Worm (Caenorhabditis elegans) whole organism, L4 larva: ENCODE data around the gene cca-1.

Source experiments
- F10B5.3 ChIP-seq: sonication (generic microtip); optimal IDR thresholded peaks from 2 replicates; lab custom pipeline; 2016; ENCODE audit warnings: mild to moderate bottlenecking, missing genetic modification characterization, missing compliant biosample characterization
- F26F4.8 ChIP-seq: fragments of 200-800 bp; sonication (Bioruptor generic); conservative IDR thresholded peaks from 2 replicates; pipeline ENCODE4 v1.3.6; 2022; ENCODE audit warnings: missing genetic modification characterization, missing compliant biosample characterization
- F37D6.2 ChIP-seq: sonication (generic microtip); optimal IDR thresholded peaks from 2 replicates; lab custom pipeline; 2016; ENCODE audit warnings: mild to moderate bottlenecking, missing genetic modification characterization, missing compliant biosample characterization
- R02D3.7 ChIP-seq: fragments of 150-350 bp; sonication (generic microtip); optimal IDR thresholded peaks from 3 replicates; lab custom pipeline; 2014; ENCODE audit warnings: missing biosample characterization, missing genetic modification characterization
- T26A8.4 ChIP-seq: fragments of 200-800 bp; sonication (Bioruptor generic); IDR thresholded peaks from 2 replicates; pipeline ENCODE4 v1.3.6; 2022; ENCODE audit warnings: missing genetic modification characterization, missing compliant biosample characterization
- ZK546.5 ChIP-seq, 2 experiments: sonication (generic microtip); optimal IDR thresholded peaks; 2 replicates each; lab custom pipeline; 2017; ENCODE audit warnings: missing biosample characterization in 2 of 2, missing genetic modification characterization in 2 of 2
- aly-2 ChIP-seq: sonication (generic microtip); optimal IDR thresholded peaks from 2 replicates; lab custom pipeline; 2018; ENCODE audit warnings: missing biosample characterization, missing genetic modification characterization
- ama-1 ChIP-seq: fragments of 150-350 bp; optimal IDR thresholded peaks from 2 replicates; lab custom pipeline; 2014; ENCODE audit warnings: inconsistent platforms, mixed read lengths
- ceh-20 ChIP-seq: fragments of 200-800 bp; sonication (Bioruptor generic); IDR thresholded peaks from 2 replicates; pipeline ENCODE4 v1.3.6; 2022; ENCODE audit warnings: missing genetic modification reagents, missing genetic modification characterization, missing compliant biosample characterization
- ceh-32 ChIP-seq: sonication (generic microtip); optimal IDR thresholded peaks from 2 replicates; lab custom pipeline; 2016; ENCODE audit warnings: mild to moderate bottlenecking, missing genetic modification characterization, missing compliant biosample characterization; ENCODE audit not compliant: poor library complexity
- ceh-62 ChIP-seq: sonication (generic microtip); optimal IDR thresholded peaks from 2 replicates; lab custom pipeline; 2017; ENCODE audit warnings: missing biosample characterization, missing genetic modification characterization
- ceh-82 ChIP-seq: sonication (generic microtip); optimal IDR thresholded peaks from 2 replicates; lab custom pipeline; 2017; ENCODE audit warnings: missing biosample characterization, missing genetic modification characterization
- ces-1 ChIP-seq: fragments of 150-350 bp; sonication (generic microtip); optimal IDR thresholded peaks from 4 replicates; lab custom pipeline; 2014; ENCODE audit warnings: missing biosample characterization, missing genetic modification reagents, missing genetic modification characterization
- cey-2 ChIP-seq: sonication (generic microtip); optimal IDR thresholded peaks from 3 replicates; lab custom pipeline; 2017; ENCODE audit warnings: missing genetic modification characterization, mild to moderate bottlenecking, missing compliant biosample characterization, antibody characterized with exemption, borderline replicate concordance; ENCODE audit not compliant: insufficient read depth
- daf-12 ChIP-seq: fragments of 150-350 bp; optimal IDR thresholded peaks from 2 replicates; lab custom pipeline; 2014; ENCODE audit warnings: missing biosample characterization, missing genetic modification reagents, missing genetic modification characterization
- duxl-1 ChIP-seq: sonication (generic microtip); optimal IDR thresholded peaks from 2 replicates; lab custom pipeline; 2016; ENCODE audit warnings: mild to moderate bottlenecking, missing genetic modification characterization, moderate library complexity, missing compliant biosample characterization; ENCODE audit not compliant: poor library complexity
- fos-1 ChIP-seq: fragments of 150-350 bp; optimal IDR thresholded peaks from 2 replicates; lab custom pipeline; 2014; ENCODE audit warnings: missing biosample characterization, missing genetic modification characterization
- gei-8 ChIP-seq: fragments of 200-800 bp; sonication (Bioruptor generic); optimal IDR thresholded peaks from 2 replicates; lab custom pipeline; 2018; ENCODE audit warnings: mild to moderate bottlenecking, missing genetic modification characterization, missing compliant biosample characterization
- lim-7 ChIP-seq: fragments of 200-800 bp; sonication (Bioruptor generic); IDR thresholded peaks from 2 replicates; pipeline ENCODE4 v1.3.6; 2022; ENCODE audit warnings: missing genetic modification characterization, missing compliant biosample characterization
- lin-13 ChIP-seq: fragments of 150-350 bp; optimal IDR thresholded peaks from 2 replicates; lab custom pipeline; 2014; ENCODE audit warnings: missing biosample characterization, missing genetic modification reagents, missing genetic modification characterization
- lin-15B ChIP-seq: fragments of 150-350 bp; sonication (generic microtip); optimal IDR thresholded peaks from 3 replicates; lab custom pipeline; 2014; ENCODE audit warnings: missing biosample characterization, missing genetic modification characterization
- lin-38 ChIP-seq: fragments of 200-800 bp; sonication (Bioruptor generic); IDR thresholded peaks from 2 replicates; pipeline ENCODE4 v1.3.6; 2022; ENCODE audit warnings: missing genetic modification reagents, missing genetic modification characterization, missing compliant biosample characterization
- lin-39 ChIP-seq: fragments of 150-350 bp; optimal IDR thresholded peaks from 2 replicates; lab custom pipeline; 2014; ENCODE audit warnings: missing biosample characterization, missing genetic modification reagents, missing genetic modification characterization
- lsy-2 ChIP-seq, 2 experiments: fragments of 150-350 bp in 1 of 2; sonication (generic microtip) in 1 of 2; optimal IDR thresholded peaks; 2 replicates each; lab custom pipeline; 2014 to 2017; ENCODE audit warnings: missing biosample characterization in 2 of 2, missing genetic modification characterization in 2 of 2
- madf-9 ChIP-seq: fragments of 200-800 bp; sonication (Bioruptor generic); conservative IDR thresholded peaks from 2 replicates; pipeline ENCODE4 v1.3.6; 2022; ENCODE audit warnings: missing genetic modification reagents, missing genetic modification characterization, missing compliant biosample characterization
- mdl-1 ChIP-seq, 2 experiments: fragments of 150-350 bp in 1 of 2; sonication (generic microtip) in 1 of 2; optimal IDR thresholded peaks; 2 replicates each; lab custom pipeline; 2014 to 2017; ENCODE audit warnings: missing biosample characterization in 2 of 2, missing genetic modification characterization in 2 of 2
- mdt-29 ChIP-seq: fragments of 200-800 bp; sonication (Bioruptor generic); IDR thresholded peaks from 2 replicates; pipeline ENCODE4 v1.3.6; 2022; ENCODE audit warnings: missing genetic modification reagents, missing genetic modification characterization, missing compliant biosample characterization
- mep-1 ChIP-seq: fragments of 150-350 bp; sonication (generic microtip); optimal IDR thresholded peaks from 3 replicates; lab custom pipeline; 2014; ENCODE audit warnings: missing biosample characterization, missing genetic modification characterization
- mes-2 ChIP-seq: sonication (generic microtip); optimal IDR thresholded peaks from 2 replicates; lab custom pipeline; 2016; ENCODE audit warnings: missing genotype, mild to moderate bottlenecking, missing genetic modification characterization, missing compliant biosample characterization; ENCODE audit not compliant: poor library complexity, severe bottlenecking
- nhr-10 ChIP-seq: fragments of 150-350 bp; optimal IDR thresholded peaks from 2 replicates; lab custom pipeline; 2014; ENCODE audit warnings: missing biosample characterization, missing genetic modification characterization
- nhr-237 ChIP-seq: sonication (generic microtip); optimal IDR thresholded peaks from 2 replicates; lab custom pipeline; 2017; ENCODE audit warnings: missing biosample characterization, missing genetic modification characterization
- nhr-28 ChIP-seq: fragments of 150-350 bp; optimal IDR thresholded peaks from 2 replicates; lab custom pipeline; 2014; ENCODE audit warnings: missing biosample characterization, missing genetic modification characterization
- nhr-41 ChIP-seq: fragments of 200-800 bp; sonication (Bioruptor generic); IDR thresholded peaks from 2 replicates; pipeline ENCODE4 v1.3.6; 2022; ENCODE audit warnings: missing genetic modification reagents, missing genetic modification characterization, missing compliant biosample characterization
- php-3 ChIP-seq: fragments of 200-800 bp; sonication (Bioruptor generic); IDR thresholded peaks from 2 replicates; pipeline ENCODE4 v1.3.6; 2022; ENCODE audit warnings: missing genetic modification reagents, missing genetic modification characterization, missing compliant biosample characterization
- rbr-2 ChIP-seq: sonication (generic microtip); optimal IDR thresholded peaks from 2 replicates; lab custom pipeline; 2016; ENCODE audit warnings: missing genotype, missing genetic modification characterization, missing compliant biosample characterization
- sdz-12 ChIP-seq: fragments of 200-800 bp; sonication (Bioruptor generic); optimal IDR thresholded peaks from 2 replicates; lab custom pipeline; 2018; ENCODE audit warnings: mild to moderate bottlenecking, missing genetic modification characterization, missing compliant biosample characterization
- set-16 ChIP-seq: fragments of 200-800 bp; sonication (Bioruptor generic); IDR thresholded peaks from 2 replicates; pipeline ENCODE4 v1.3.6; 2022; ENCODE audit warnings: missing genetic modification reagents, missing genetic modification characterization, missing compliant biosample characterization
- skn-1 ChIP-seq: fragments of 150-350 bp; optimal IDR thresholded peaks from 2 replicates; lab custom pipeline; 2014; ENCODE audit warnings: missing biosample characterization, missing genetic modification characterization
- snpc-1.2 ChIP-seq: fragments of 200-800 bp; sonication (Bioruptor generic); IDR thresholded peaks from 2 replicates; pipeline ENCODE4 v1.3.6; 2022; ENCODE audit warnings: missing genetic modification reagents, missing genetic modification characterization, missing compliant biosample characterization
- spr-1 ChIP-seq: sonication (generic microtip); optimal IDR thresholded peaks from 2 replicates; lab custom pipeline; 2016; ENCODE audit warnings: mild to moderate bottlenecking, missing genetic modification characterization, missing compliant biosample characterization
- tag-97 ChIP-seq: fragments of 200-800 bp; sonication (Bioruptor generic); IDR thresholded peaks from 2 replicates; pipeline ENCODE4 v1.3.6; 2022; ENCODE audit warnings: missing genetic modification characterization, missing compliant biosample characterization
- unc-130 ChIP-seq: sonication (generic microtip); optimal IDR thresholded peaks from 2 replicates; lab custom pipeline; 2016; ENCODE audit warnings: missing genetic modification reagents, missing genetic modification characterization, missing compliant biosample characterization
- vab-7 ChIP-seq: fragments of 200-800 bp; sonication (Bioruptor generic); IDR thresholded peaks from 2 replicates; pipeline ENCODE4 v1.3.6; 2022; ENCODE audit warnings: missing genetic modification reagents, missing genetic modification characterization, missing compliant biosample characterization
- zfp-2 ChIP-seq: sonication (generic microtip); optimal IDR thresholded peaks from 2 replicates; lab custom pipeline; 2016; ENCODE audit warnings: mild to moderate bottlenecking, missing genetic modification characterization, missing compliant biosample characterization
- zfp-3 ChIP-seq: fragments of 200-800 bp; sonication (Bioruptor generic); conservative IDR thresholded peaks from 2 replicates; pipeline ENCODE4 v1.3.6; 2022; ENCODE audit warnings: missing genetic modification reagents, missing genetic modification characterization, missing compliant biosample characterization
- zip-11 ChIP-seq: fragments of 200-800 bp; sonication (Bioruptor generic); IDR thresholded peaks from 2 replicates; pipeline ENCODE4 v1.3.6; 2022; ENCODE audit warnings: missing genetic modification characterization, missing compliant biosample characterization
- ztf-7 ChIP-seq: fragments of 150-350 bp; optimal IDR thresholded peaks from 2 replicates; lab custom pipeline; 2014; ENCODE audit warnings: missing biosample characterization, missing genetic modification characterization

The cca-1 gene

ce11 chrX:7825707-7826106 is 50.0 kb downstream of the cca-1 start (continued):
- no peak for TF ChIP-seq nhr-41 (GFP tag; lab: Robert Waterston, UW)
- TF ChIP-seq tag-97, result no peak
- TF ChIP-seq rbr-2 (tag; lab: Kevin White, UChicago), result peak; percentile 20
- no peak for TF ChIP-seq ces-1 (GFP tag; lab: Kevin White, UChicago)
- TF ChIP-seq R02D3.7 (tag; lab: Kevin White, UChicago), result no peak
- no peak for TF ChIP-seq php-3 (GFP tag; lab: Robert Waterston, UW)
- 0 out of 2 replicates have a peak, but pooled peaks have one; percentile 11 for TF ChIP-seq ceh-20 (GFP tag; lab: Robert Waterston, UW)
- no peak for TF ChIP-seq nhr-10 (tag; lab: Kevin White, UChicago)
- peak; percentile 78 for TF ChIP-seq nhr-28 (tag; lab: Kevin White, UChicago)
- no peak for TF ChIP-seq fos-1
- no peak for TF ChIP-seq zip-11 (GFP tag; lab: Robert Waterston, UW)
- TF ChIP-seq set-16 (GFP tag; lab: Robert Waterston, UW), result no peak

DNA sequence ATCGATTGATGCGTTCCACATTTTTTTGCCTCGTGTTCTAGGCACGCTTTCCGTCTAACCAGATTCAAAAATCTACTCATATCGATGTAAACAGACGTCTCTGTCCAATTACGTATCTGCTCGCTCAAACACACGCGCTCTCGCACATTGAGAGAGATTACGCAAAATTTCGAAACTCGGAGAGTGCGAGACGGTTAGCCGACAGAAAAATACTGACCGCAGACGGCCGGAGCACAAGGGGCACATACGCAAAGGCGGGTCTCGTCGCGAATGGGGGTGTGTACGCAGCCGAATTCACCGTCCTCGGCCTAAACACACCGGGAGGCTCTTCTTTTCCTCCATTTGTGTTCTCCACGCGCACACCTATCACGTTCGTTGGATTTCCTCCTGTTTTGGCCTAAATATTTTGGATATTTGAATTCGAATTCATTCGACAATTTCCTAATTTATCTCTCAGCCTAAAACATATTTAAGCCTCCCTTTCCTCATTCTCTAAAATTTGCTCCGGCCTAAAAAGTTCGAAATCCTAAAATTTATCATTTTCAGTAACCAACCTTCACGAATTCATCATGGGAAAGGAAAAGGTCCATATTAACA is 52.5 kb downstream of the cca-1 start, which contains the start of gene eef-1A.2:
eef-1A.2 (plus strand) TSS at position 547 of the 597 bp plus-strand sequence.
- TF ChIP-seq ama-1 (lab: Kevin White, UChicago) (no peak), mep-1 (peak; percentile 97), zip-11 (GFP tag; lab: Robert Waterston, UW) (no peak), ZK546.5 (tag; optimal IDR thresholded peaks at IDR 0.05; lab: Kevin White, UChicago) (no peak), ceh-82 (tag; lab: Kevin White, UChicago) (no peak), F26F4.8 (GFP tag; lab: Robert Waterston, UW) (no peak), zfp-3 (GFP tag; lab: Robert Waterston, UW) (0 out of 2 replicates have a peak, but pooled peaks have one; percentile 48), lin-39 (tag; lab: Kevin White, UChicago) (no peak), spr-1 (tag; lab: Kevin White, UChicago) (peak; percentile 63), F10B5.3 (tag; lab: Kevin White, UChicago) (no peak), F37D6.2 (peak; percentile 90), ceh-32 (peak; percentile 36), T26A8.4 (GFP tag; lab: Robert Waterston, UW) (peak; percentile 89), lsy-2 (tag; optimal IDR thresholded peaks at IDR 0.05; lab: Kevin White, UChicago) (peak; percentile 86 to 93), ztf-7 (tag; lab: Kevin White, UChicago) (peak; percentile 97), zfp-2 (tag; lab: Kevin White, UChicago) (peak; percentile 64), mes-2 (tag; lab: Kevin White, UChicago) (peak; percentile 81), snpc-1.2 (GFP tag; lab: Robert Waterston, UW) (no peak), fos-1 (no peak), mdl-1 (tag; optimal IDR thresholded peaks at IDR 0.05; lab: Kevin White, UChicago) (peak; percentile 97 to 99), lin-38 (GFP tag; lab: Robert Waterston, UW) (peak; percentile 72), ceh-20 (GFP tag; lab: Robert Waterston, UW) (peak; percentile 84), rbr-2 (tag; lab: Kevin White, UChicago) (peak; percentile 96), lin-15B (tag; lab: Kevin White, UChicago) (no peak), sdz-12 (GFP tag; lab: Kevin White, UChicago) (peak; percentile 35), aly-2 (tag; lab: Kevin White, UChicago) (no peak), nhr-10 (tag; lab: Kevin White, UChicago) (peak; percentile 58), lin-13 (GFP tag; lab: Kevin White, UChicago) (peak; percentile 89), ceh-62 (no peak), mdt-29 (peak; percentile 86), gei-8 (peak; percentile 43), duxl-1 (tag; lab: Kevin White, UChicago) (peak; percentile 73), vab-7 (peak; percentile 45; the same call in 1 of the 2 replicates), nhr-237 (tag; lab: Kevin White, UChicago) (peak; percentile 66), unc-130 (GFP tag; lab: Kevin White, UChicago) (no peak), daf-12 (tag; lab: Kevin White, UChicago) (no peak), skn-1 (tag; lab: Kevin White, UChicago) (peak; percentile 38), madf-9 (GFP tag; lab: Robert Waterston, UW) (peak; percentile 71), set-16 (GFP tag; lab: Robert Waterston, UW) (peak; percentile 89), cey-2 (tag; lab: Kevin White, UChicago) (no peak), lim-7 (GFP tag; lab: Robert Waterston, UW) (peak; percentile 65; the same call in 1 of the 2 replicates)
